Fruit fly (Drosophila melanogaster) whole organism, prepupa: Measurements from ENCODE around the gene CG6607.

Experiments
- Blimp-1 ChIP-seq: fragments of 200-800 bp; sonication (Bioruptor generic); optimal IDR thresholded peaks from 3 replicates; lab custom pipeline; 2017; ENCODE audit warnings: missing biosample characterization, missing genetic modification characterization, mild to moderate bottlenecking, moderate library complexity, missing genetic modification reagents
- CG11762 ChIP-seq: fragments of 200-800 bp; sonication (Bioruptor generic); optimal IDR thresholded peaks from 3 replicates; lab custom pipeline; 2016; ENCODE audit warnings: missing biosample characterization, missing genetic modification characterization; ENCODE audit not compliant: insufficient read depth
- CG1621 ChIP-seq: fragments of 200-800 bp; sonication (Bioruptor generic); optimal IDR thresholded peaks from 3 replicates; lab custom pipeline; 2018; ENCODE audit warnings: missing biosample characterization, mild to moderate bottlenecking, missing genetic modification characterization
- CG3032 ChIP-seq: fragments of 200-800 bp; optimal IDR thresholded peaks from 2 replicates; lab custom pipeline; 2019; ENCODE audit warnings: missing biosample characterization, mild to moderate bottlenecking, missing genetic modification characterization, moderate library complexity
- CG31627 ChIP-seq: fragments of 200-800 bp; sonication (Bioruptor generic); optimal IDR thresholded peaks from 3 replicates; lab custom pipeline; 2016; ENCODE audit warnings: missing biosample characterization, missing genetic modification characterization
- CG34406 ChIP-seq: fragments of 200-800 bp; sonication (Bioruptor generic); optimal IDR thresholded peaks from 3 replicates; lab custom pipeline; 2016; ENCODE audit warnings: missing biosample characterization, missing genetic modification characterization
- Ets21C ChIP-seq: fragments of 200-800 bp; sonication (Bioruptor generic); optimal IDR thresholded peaks from 3 replicates; lab custom pipeline; 2016; ENCODE audit warnings: missing biosample characterization, missing genetic modification characterization
- Hr39 ChIP-seq: fragments of 200-800 bp; sonication (Bioruptor generic); optimal IDR thresholded peaks from 2 replicates; lab custom pipeline; 2016; ENCODE audit warnings: missing biosample characterization, missing genetic modification characterization
- Hr4 ChIP-seq: fragments of 200-800 bp; sonication (Bioruptor generic); optimal IDR thresholded peaks from 3 replicates; lab custom pipeline; 2016; ENCODE audit warnings: missing biosample characterization, missing genetic modification characterization
- OdsH ChIP-seq: fragments of 200-800 bp; sonication (Bioruptor generic); optimal IDR thresholded peaks from 3 replicates; lab custom pipeline; 2016; ENCODE audit warnings: missing biosample characterization, missing genetic modification characterization
- Sox102F ChIP-seq: fragments of 200-800 bp; sonication (Bioruptor generic); optimal IDR thresholded peaks from 2 replicates; lab custom pipeline; 2016; ENCODE audit warnings: missing biosample characterization, mild to moderate bottlenecking, missing genetic modification characterization
- fd59A ChIP-seq: fragments of 200-800 bp; sonication (Bioruptor generic); optimal IDR thresholded peaks from 2 replicates; lab custom pipeline; 2017; ENCODE audit warnings: missing biosample characterization, mild to moderate bottlenecking, missing genetic modification characterization, missing genetic modification reagents
- ss ChIP-seq, 2 experiments: fragments of 200-800 bp; sonication (Bioruptor generic); optimal IDR thresholded peaks; 2 replicates in 1 of 2; 3 replicates in 1 of 2; lab custom pipeline; 2017 to 2018; ENCODE audit warnings: mild to moderate bottlenecking in 2 of 2, missing biosample characterization in 2 of 2, missing genetic modification characterization in 2 of 2, moderate library complexity in 1 of 2
- topi ChIP-seq: fragments of 200-800 bp; sonication (Bioruptor generic); optimal IDR thresholded peaks from 3 replicates; lab custom pipeline; 2016; ENCODE audit warnings: missing biosample characterization, missing genetic modification characterization

dm6 chr3R:24573094-24573732 lies 45.4 kb downstream of the CG6607 start:
- no peak for TF ChIP-seq CG1621 (tag; lab: Kevin White, UChicago)
- TF ChIP-seq fd59A (GFP tag; lab: Kevin White, UChicago), result no peak
- TF ChIP-seq Ets21C (GFP tag; lab: Kevin White, UChicago), result no peak
- no peak for TF ChIP-seq CG34406
- no peak for TF ChIP-seq ss (GFP tag; optimal IDR thresholded peaks at IDR 0.05; lab: Kevin White, UChicago)
- no peak for TF ChIP-seq Hr4 (GFP tag; lab: Kevin White, UChicago)
- TF ChIP-seq Hr39 (GFP tag; lab: Kevin White, UChicago), result no peak
- no peak for TF ChIP-seq CG3032 (tag; lab: Kevin White, UChicago)
- TF ChIP-seq Sox102F, result no peak
- no peak for TF ChIP-seq topi (GFP tag; lab: Kevin White, UChicago)
- no peak for TF ChIP-seq CG31627
- TF ChIP-seq Blimp-1 (GFP tag; lab: Kevin White, UChicago), result no peak
- TF ChIP-seq OdsH (GFP tag; lab: Kevin White, UChicago), result no peak
- no peak for TF ChIP-seq CG11762 (GFP tag; lab: Kevin White, UChicago)
